Worm (Caenorhabditis elegans) whole organism, early embryonic: Measurements from ENCODE around the gene mrps-18B.

Source experiments
- B0310.2 ChIP-seq: sonication (generic microtip); optimal IDR thresholded peaks from 2 replicates; lab custom pipeline; 2016; ENCODE audit warnings: mild to moderate bottlenecking, missing genetic modification characterization, missing compliant biosample characterization
- F13C5.2 ChIP-seq: sonication (generic microtip); optimal IDR thresholded peaks from 2 replicates; lab custom pipeline; 2017; ENCODE audit warnings: mild to moderate bottlenecking, missing genetic modification characterization, inconsistent platforms, missing compliant biosample characterization
- aly-1 ChIP-seq: sonication (generic microtip); optimal IDR thresholded peaks from 2 replicates; lab custom pipeline; 2016; ENCODE audit warnings: missing genetic modification characterization, missing compliant biosample characterization
- ama-1 ChIP-seq: fragments of 150-350 bp; optimal IDR thresholded peaks from 2 replicates; lab custom pipeline; 2014
- ceh-13 ChIP-seq: fragments of 200-800 bp; sonication (Bioruptor generic); optimal IDR thresholded peaks from 2 replicates; lab custom pipeline; 2018; ENCODE audit warnings: mild to moderate bottlenecking, missing genetic modification characterization, missing compliant biosample characterization
- ceh-36 ChIP-seq: sonication (generic microtip); optimal IDR thresholded peaks from 2 replicates; lab custom pipeline; 2016; ENCODE audit warnings: missing genetic modification characterization, inconsistent platforms, missing compliant biosample characterization
- ets-7 ChIP-seq: sonication (generic microtip); optimal IDR thresholded peaks from 2 replicates; lab custom pipeline; 2016; ENCODE audit warnings: missing genotype, missing genetic modification characterization, missing compliant biosample characterization
- flt-1 ChIP-seq: fragments of 200-800 bp; sonication (Bioruptor generic); IDR thresholded peaks from 2 replicates; pipeline ENCODE4 v1.3.6; 2022; ENCODE audit warnings: missing genetic modification characterization, missing compliant biosample characterization
- hmbx-1 ChIP-seq: sonication (generic microtip); optimal IDR thresholded peaks from 2 replicates; lab custom pipeline; 2016; ENCODE audit warnings: mild to moderate bottlenecking, missing genetic modification characterization, missing compliant biosample characterization
- hmg-4 ChIP-seq: fragments of 200-800 bp; sonication (Bioruptor generic); optimal IDR thresholded peaks from 2 replicates; lab custom pipeline; 2018; ENCODE audit warnings: mild to moderate bottlenecking, missing genetic modification characterization, missing compliant biosample characterization
- hnd-1 ChIP-seq: sonication (generic microtip); optimal IDR thresholded peaks from 2 replicates; lab custom pipeline; 2016; ENCODE audit warnings: missing genetic modification characterization, missing compliant biosample characterization
- pes-1 ChIP-seq: fragments of 200-800 bp; sonication (Bioruptor generic); IDR thresholded peaks from 2 replicates; pipeline ENCODE4 v1.3.6; 2022; ENCODE audit warnings: missing genetic modification reagents, missing genetic modification characterization, missing compliant biosample characterization
- scrt-1 ChIP-seq: fragments of 200-800 bp; sonication (Bioruptor generic); IDR thresholded peaks from 2 replicates; pipeline ENCODE4 v1.3.6; 2022; ENCODE audit warnings: missing genetic modification characterization, missing compliant biosample characterization
- sea-1 ChIP-seq: fragments of 200-800 bp; sonication (Bioruptor generic); conservative IDR thresholded peaks from 2 replicates; pipeline ENCODE4 v1.3.6; 2022; ENCODE audit warnings: missing genetic modification characterization, missing compliant biosample characterization
- tbx-11 ChIP-seq: fragments of 200-800 bp; sonication (Bioruptor generic); IDR thresholded peaks from 2 replicates; pipeline ENCODE4 v1.3.6; 2022; ENCODE audit warnings: missing genetic modification characterization, missing compliant biosample characterization
- tbx-37 ChIP-seq: fragments of 200-800 bp; sonication (Bioruptor generic); conservative IDR thresholded peaks from 2 replicates; pipeline ENCODE4 v1.3.6; 2022; ENCODE audit warnings: missing genetic modification reagents, missing genetic modification characterization, missing compliant biosample characterization
- tra-4 ChIP-seq: sonication (generic microtip); optimal IDR thresholded peaks from 2 replicates; lab custom pipeline; 2017; ENCODE audit warnings: missing genetic modification characterization, missing compliant biosample characterization

mrps-18B gene

DNA sequence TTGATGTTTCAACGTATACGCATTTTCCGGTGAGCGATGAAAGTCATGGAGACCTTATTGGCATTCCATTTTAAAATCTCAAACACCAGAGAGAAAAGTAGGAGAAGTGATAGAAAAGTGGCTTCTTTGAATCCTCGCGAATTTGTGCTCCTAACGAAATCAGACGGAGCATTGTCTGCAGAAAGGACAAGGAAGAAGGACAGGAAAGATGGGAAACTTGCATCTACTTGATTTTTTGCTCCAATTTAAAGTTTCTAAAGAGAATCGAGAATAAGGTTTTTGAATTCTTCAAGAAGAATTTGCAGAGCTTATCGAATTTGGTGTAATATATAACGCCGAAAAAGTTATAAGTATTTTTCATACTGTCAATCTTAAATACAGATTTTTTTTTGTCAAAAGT lies 25.6 kb downstream of the mrps-18B start:
- TF ChIP-seq flt-1 (GFP tag; lab: Robert Waterston, UW) (no peak), tra-4 (tag; lab: Kevin White, UChicago) (no peak), scrt-1 (GFP tag; lab: Robert Waterston, UW) (no peak), F13C5.2 (tag; lab: Kevin White, UChicago) (no peak), aly-1 (tag; lab: Kevin White, UChicago) (no peak), ceh-36 (tag; lab: Kevin White, UChicago) (no peak), ets-7 (tag; lab: Kevin White, UChicago) (no peak), tbx-11 (no peak), tbx-37 (no peak)

DNA sequence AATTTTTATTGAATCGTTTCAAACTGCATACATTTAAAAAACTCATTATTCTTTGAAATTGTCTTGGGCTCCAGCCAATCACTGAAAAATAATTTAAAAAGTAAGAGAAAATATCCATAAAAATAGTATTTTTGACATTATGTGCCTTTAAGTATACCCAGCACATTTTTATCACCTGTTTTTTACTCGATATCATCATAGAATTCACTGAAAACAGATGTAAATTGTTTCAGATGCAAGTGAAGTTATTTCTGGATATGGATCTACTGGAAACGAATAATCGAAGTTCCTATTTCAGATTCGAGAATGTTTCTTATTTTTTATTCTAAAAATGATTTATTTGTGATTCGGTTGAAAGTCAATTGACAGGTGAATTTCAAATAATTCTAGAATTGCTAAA lies 29.1 kb downstream of the mrps-18B start:
- TF ChIP-seq ceh-36 (tag; lab: Kevin White, UChicago), result no peak
- no peak for TF ChIP-seq F13C5.2 (tag; lab: Kevin White, UChicago)
- TF ChIP-seq sea-1 (GFP tag; lab: Robert Waterston, UW), result no peak
- TF ChIP-seq ets-7 (tag; lab: Kevin White, UChicago), result no peak
- no peak for TF ChIP-seq B0310.2 (tag; lab: Kevin White, UChicago)
- no peak for TF ChIP-seq hmbx-1 (tag; lab: Kevin White, UChicago)
- no peak for TF ChIP-seq ceh-13 (GFP tag; lab: Kevin White, UChicago)
- no peak for TF ChIP-seq scrt-1 (GFP tag; lab: Robert Waterston, UW)
- TF ChIP-seq hnd-1 (tag; lab: Kevin White, UChicago), result no peak
- TF ChIP-seq hmg-4 (GFP tag; lab: Kevin White, UChicago), result no peak
- TF ChIP-seq pes-1 (GFP tag; lab: Robert Waterston, UW), result no peak
- no peak for TF ChIP-seq tbx-37
- no peak for TF ChIP-seq tra-4 (tag; lab: Kevin White, UChicago)
- no peak for TF ChIP-seq ama-1 (lab: Kevin White, UChicago)
- TF ChIP-seq tbx-11, result no peak

DNA sequence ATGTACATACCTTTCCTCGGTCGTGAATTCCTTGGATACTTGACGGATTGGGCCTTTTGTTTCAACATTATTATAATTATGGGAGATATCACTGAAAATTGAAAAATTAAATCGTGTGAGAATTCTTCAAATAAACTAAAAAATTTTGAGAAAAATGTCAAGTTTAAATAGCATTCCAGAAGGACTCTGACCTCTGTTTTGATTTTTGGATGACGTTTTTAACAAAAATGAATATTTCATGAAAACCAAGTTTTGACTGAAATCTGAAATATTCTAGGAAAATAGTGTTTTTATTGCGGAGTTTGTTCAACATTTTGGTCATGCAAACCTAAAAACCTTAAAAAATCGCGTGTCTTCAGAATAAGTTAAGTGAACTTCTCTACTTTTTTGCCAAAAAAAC lies 30.7 kb downstream of the mrps-18B start, which contains the start of gene glb-27:
Gene glb-27, minus strand, starts transcription at position 101 of the 400 bp plus-strand sequence.
- TF ChIP-seq sea-1 (GFP tag; lab: Robert Waterston, UW) (no peak), tbx-11 (no peak), ets-7 (tag; lab: Kevin White, UChicago) (no peak), ama-1 (lab: Kevin White, UChicago) (no peak), B0310.2 (tag; lab: Kevin White, UChicago) (no peak), F13C5.2 (tag; lab: Kevin White, UChicago) (no peak), tra-4 (tag; lab: Kevin White, UChicago) (no peak), hmg-4 (GFP tag; lab: Kevin White, UChicago) (no peak), ceh-13 (GFP tag; lab: Kevin White, UChicago) (no peak), tbx-37 (no peak), hmbx-1 (tag; lab: Kevin White, UChicago) (no peak), hnd-1 (tag; lab: Kevin White, UChicago) (no peak), pes-1 (GFP tag; lab: Robert Waterston, UW) (no peak), ceh-36 (tag; lab: Kevin White, UChicago) (no peak), aly-1 (tag; lab: Kevin White, UChicago) (no peak), flt-1 (GFP tag; lab: Robert Waterston, UW) (no peak), scrt-1 (GFP tag; lab: Robert Waterston, UW) (no peak)

DNA sequence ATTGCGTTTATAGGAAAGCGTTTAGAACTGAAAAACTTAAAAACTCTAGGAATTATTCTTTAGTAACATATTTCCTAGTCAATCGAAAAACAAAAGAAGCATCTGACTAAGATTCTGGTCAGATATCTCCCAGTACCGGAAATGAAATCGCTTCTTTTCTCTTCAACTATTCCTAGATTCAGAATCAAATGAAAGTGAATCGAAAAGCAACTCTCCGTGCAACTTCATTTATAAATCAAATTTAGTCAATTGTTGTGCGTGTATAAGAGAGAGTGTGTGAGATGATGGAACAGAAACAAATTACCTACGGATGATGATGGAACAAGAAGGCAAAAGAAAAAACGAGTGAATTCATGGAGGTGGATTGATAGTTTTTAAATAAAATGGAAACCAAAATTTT lies 33.7 kb downstream of the mrps-18B start:
- TF ChIP-seq flt-1 (GFP tag; lab: Robert Waterston, UW) (no peak), tra-4 (tag; lab: Kevin White, UChicago) (no peak), ceh-13 (GFP tag; lab: Kevin White, UChicago) (no peak), B0310.2 (tag; lab: Kevin White, UChicago) (no peak), hnd-1 (tag; lab: Kevin White, UChicago) (no peak), hmg-4 (GFP tag; lab: Kevin White, UChicago) (no peak), hmbx-1 (tag; lab: Kevin White, UChicago) (no peak), pes-1 (GFP tag; lab: Robert Waterston, UW) (no peak), aly-1 (tag; lab: Kevin White, UChicago) (no peak), ets-7 (tag; lab: Kevin White, UChicago) (no peak), ama-1 (lab: Kevin White, UChicago) (no peak), ceh-36 (tag; lab: Kevin White, UChicago) (no peak), scrt-1 (GFP tag; lab: Robert Waterston, UW) (no peak), F13C5.2 (tag; lab: Kevin White, UChicago) (no peak)

DNA sequence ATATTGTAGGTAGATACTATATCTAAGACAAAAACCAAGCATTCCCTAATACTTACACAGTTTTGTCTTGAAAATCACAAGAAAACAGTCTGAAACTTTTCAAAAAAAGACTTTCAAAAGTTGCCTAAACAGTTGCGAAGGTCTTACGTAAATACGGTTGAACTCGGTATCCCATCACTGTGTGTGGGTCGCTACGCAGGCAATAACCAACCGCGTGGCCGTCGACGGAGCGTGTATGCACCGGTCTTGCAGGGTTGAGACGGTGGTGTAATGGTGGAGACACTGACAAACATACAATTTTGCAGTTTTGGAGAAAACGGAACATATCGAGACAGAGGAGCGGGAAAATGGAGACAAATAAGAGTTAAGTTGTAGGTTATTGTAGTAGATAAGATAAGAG lies 35.7 kb downstream of the mrps-18B start, which contains the start of gene iff-2:
Gene iff-2, minus strand, starts transcription at position 141 of the 400 bp plus-strand sequence.
- no peak for TF ChIP-seq ama-1 (lab: Kevin White, UChicago)
- TF ChIP-seq tbx-11, result no peak
- no peak for TF ChIP-seq hmbx-1 (tag; lab: Kevin White, UChicago)
- no peak for TF ChIP-seq B0310.2 (tag; lab: Kevin White, UChicago)
- peak; percentile 35 for TF ChIP-seq tbx-37
- TF ChIP-seq ceh-13 (GFP tag; lab: Kevin White, UChicago), result no peak
- no peak for TF ChIP-seq pes-1 (GFP tag; lab: Robert Waterston, UW)
- TF ChIP-seq ceh-36 (tag; lab: Kevin White, UChicago), result peak; percentile 9
- TF ChIP-seq ets-7 (tag; lab: Kevin White, UChicago), result peak; percentile 8
- TF ChIP-seq hmg-4 (GFP tag; lab: Kevin White, UChicago), result peak; percentile 84
- peak; percentile 69 for TF ChIP-seq aly-1 (tag; lab: Kevin White, UChicago)
- TF ChIP-seq tra-4 (tag; lab: Kevin White, UChicago), result peak; percentile 50
- TF ChIP-seq sea-1 (GFP tag; lab: Robert Waterston, UW), result peak; percentile 70
- peak; percentile 95 for TF ChIP-seq F13C5.2 (tag; lab: Kevin White, UChicago)
- TF ChIP-seq flt-1 (GFP tag; lab: Robert Waterston, UW), result peak; percentile 57; the same call in 1 of the 2 replicates
- no peak for TF ChIP-seq hnd-1 (tag; lab: Kevin White, UChicago)
- 0 out of 2 replicates have a peak, but pooled peaks have one; percentile 55 for TF ChIP-seq scrt-1 (GFP tag; lab: Robert Waterston, UW)

DNA sequence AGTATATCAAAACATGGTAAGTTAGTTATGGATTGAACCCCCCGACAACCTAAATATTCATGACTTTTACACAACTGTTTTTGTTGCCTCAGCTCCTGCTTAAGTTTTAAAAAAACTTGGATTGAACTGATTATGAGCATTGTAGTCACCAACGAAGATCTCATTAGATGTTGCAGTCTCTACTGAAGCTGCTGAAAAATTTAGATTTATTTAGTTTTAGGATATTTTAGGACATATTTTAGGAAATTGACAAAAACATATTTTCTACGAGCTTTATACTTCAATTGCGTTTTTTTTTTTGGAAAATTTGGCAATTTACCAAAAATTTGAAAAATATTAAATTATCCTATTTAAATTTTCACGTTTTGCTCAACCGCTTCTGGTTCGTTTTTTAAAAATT lies 36.5 kb downstream of the mrps-18B start, which contains the start of gene F54C9.14:
Gene F54C9.14, plus strand, starts transcription at position 301 of the 400 bp plus-strand sequence.
- TF ChIP-seq aly-1 (tag; lab: Kevin White, UChicago) (no peak), tra-4 (tag; lab: Kevin White, UChicago) (no peak), flt-1 (GFP tag; lab: Robert Waterston, UW) (no peak), hnd-1 (tag; lab: Kevin White, UChicago) (no peak), hmg-4 (GFP tag; lab: Kevin White, UChicago) (no peak), ets-7 (tag; lab: Kevin White, UChicago) (no peak), tbx-11 (no peak), F13C5.2 (tag; lab: Kevin White, UChicago) (no peak), tbx-37 (no peak), scrt-1 (GFP tag; lab: Robert Waterston, UW) (no peak), ceh-36 (tag; lab: Kevin White, UChicago) (no peak), hmbx-1 (tag; lab: Kevin White, UChicago) (no peak), ceh-13 (GFP tag; lab: Kevin White, UChicago) (no peak), B0310.2 (tag; lab: Kevin White, UChicago) (no peak), ama-1 (lab: Kevin White, UChicago) (no peak), pes-1 (GFP tag; lab: Robert Waterston, UW) (no peak), sea-1 (GFP tag; lab: Robert Waterston, UW) (no peak)
